Fruit fly (Drosophila melanogaster): ENCODE data around the gene Las.

Las gene

DNA sequence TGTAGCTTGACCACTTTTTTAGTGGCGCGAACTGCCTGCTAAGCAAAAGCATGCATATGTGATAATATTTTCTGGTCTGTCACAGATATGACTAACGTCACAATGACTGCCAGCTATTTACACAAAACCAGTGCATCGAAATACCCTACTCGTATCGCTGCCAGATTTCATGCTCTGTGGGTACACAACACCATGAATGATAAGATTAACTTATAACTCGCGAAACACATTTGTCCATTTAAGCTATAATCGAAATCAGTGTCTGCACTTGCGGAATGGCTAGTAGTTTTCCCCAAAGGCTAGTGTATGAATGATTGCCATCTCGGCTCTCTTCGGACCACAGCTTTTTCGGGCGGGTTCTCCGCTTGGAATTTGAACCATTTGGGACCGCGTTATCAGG lies 46.8 kb downstream of the Las start (continued):
- TF ChIP-seq grn (GFP tag; optimal IDR thresholded peaks at IDR 0.05), result peak; percentile 87
- TF ChIP-seq amos (GFP tag; IDR thresholded peaks at IDR 0.05; ENCODE audit: partially characterized antibody), result no peak
- no peak for TF ChIP-seq CG7963 (GFP tag; IDR thresholded peaks at IDR 0.05; ENCODE audit: partially characterized antibody)
- TF ChIP-seq fd96Cb (tag; optimal IDR thresholded peaks at IDR 0.05), result no peak
- peak; percentile 58; the same call in 1 of the 2 replicates for TF ChIP-seq GATAe (GFP tag; conservative IDR thresholded peaks at IDR 0.05)
- no peak for TF ChIP-seq Atf3 (GFP tag; optimal IDR thresholded peaks at IDR 0.05)
- TF ChIP-seq CrebB (tag; optimal IDR thresholded peaks at IDR 0.05), result peak; percentile 17
- TF ChIP-seq Opbp (GFP tag; IDR thresholded peaks at IDR 0.05; ENCODE audit: partially characterized antibody), result no peak
- TF ChIP-seq chif (GFP tag; optimal IDR thresholded peaks at IDR 0.05), result no peak
- TF ChIP-seq CG12236 (GFP tag; optimal IDR thresholded peaks at IDR 0.05), result no peak
- peak; percentile 24; the same call in 1 of the 3 replicates for TF ChIP-seq ci (GFP tag; IDR thresholded peaks at IDR 0.05)
- TF ChIP-seq da (GFP tag; optimal IDR thresholded peaks at IDR 0.05), result no peak
- peak; percentile 23; the same call in 1 of the 2 replicates for TF ChIP-seq Drgx (GFP tag; IDR thresholded peaks at IDR 0.05)
- peak; percentile 49; the same call in 2 of the 4 replicates for TF ChIP-seq chinmo (GFP tag; IDR thresholded peaks at IDR 0.05; ENCODE audit: partially characterized antibody)
- TF ChIP-seq Dip3 (GFP tag; optimal IDR thresholded peaks at IDR 0.05), result no peak
- no peak for TF ChIP-seq ewg (GFP tag; optimal IDR thresholded peaks at IDR 0.05)
- TF ChIP-seq toy (GFP tag; IDR thresholded peaks at IDR 0.05), result no peak
- TF ChIP-seq CG18764 (GFP tag; optimal IDR thresholded peaks at IDR 0.05), result no peak
- TF ChIP-seq CG16813 (GFP tag; IDR thresholded peaks at IDR 0.05; ENCODE audit: partially characterized antibody), result no peak
- no peak for TF ChIP-seq gsb (GFP tag; IDR thresholded peaks at IDR 0.05)

- TF ChIP-seq sens (GFP tag), result peak; percentile 61
- no peak for TF ChIP-seq esg (GFP tag; conservative IDR thresholded peaks at IDR 0.05)
Observed at dm6 chr3L:20385006-20385405, 47.2 kb downstream of the Las start.

DNA sequence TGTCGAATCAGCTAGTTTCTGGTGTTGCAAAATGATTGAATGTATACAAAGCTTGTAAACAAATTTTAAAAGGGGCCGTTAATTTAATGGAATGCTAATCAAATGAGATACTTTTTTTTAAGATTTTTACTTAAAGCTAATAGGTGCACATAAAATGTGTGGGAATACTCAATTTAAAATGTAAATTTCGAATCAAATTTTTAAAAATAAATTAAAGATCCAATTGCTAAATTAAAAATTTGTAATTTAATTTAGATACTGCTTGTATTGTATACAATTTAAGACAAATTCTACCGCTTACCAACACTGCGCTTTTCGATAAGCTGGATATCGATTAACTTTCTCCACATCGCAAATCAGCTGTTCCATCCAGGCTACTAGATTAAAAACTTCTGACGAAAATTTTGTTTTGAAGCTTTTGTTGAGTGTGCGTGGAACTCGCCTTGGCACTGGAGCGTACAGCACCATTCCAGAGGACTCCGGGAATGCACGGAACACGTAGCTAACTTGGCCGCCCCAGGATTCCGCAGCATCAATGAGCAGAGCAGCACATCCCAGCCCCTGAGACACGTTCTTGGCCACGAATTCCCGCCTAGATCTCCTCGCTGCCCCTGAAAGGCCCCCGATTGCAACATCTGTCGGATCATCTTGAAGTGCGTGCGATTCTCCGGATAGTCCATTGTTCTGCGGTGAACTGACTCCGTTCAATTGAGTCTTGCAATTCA lies 47.9 kb downstream of the Las start, which contains the start of the genes CG5498 and fbl:
Gene CG5498, minus strand, starts transcription at position 24 of the 725 bp plus-strand sequence.
Gene fbl, plus strand, starts transcription at position 344 of the 725 bp plus-strand sequence.
- TF ChIP-seq CG6272 (GFP tag; IDR thresholded peaks at IDR 0.05) (no peak), insv (GFP tag; optimal IDR thresholded peaks at IDR 0.05) (peak in 1 of 2 experiments; percentile 45), dan (GFP tag; IDR thresholded peaks at IDR 0.05) (no peak), ci (GFP tag; IDR thresholded peaks at IDR 0.05) (no peak), Gsc (GFP tag; IDR thresholded peaks at IDR 0.05) (no peak), Dip2 (GFP tag; IDR thresholded peaks at IDR 0.05) (no peak), Sry-δ (GFP tag; optimal IDR thresholded peaks at IDR 0.05) (peak; percentile 40), CG32767 (GFP tag; IDR thresholded peaks at IDR 0.05) (no peak), CG4404 (GFP tag; IDR thresholded peaks at IDR 0.05) (no peak), H15 (GFP tag; IDR thresholded peaks at IDR 0.05) (no peak), Dp (GFP tag; optimal IDR thresholded peaks at IDR 0.05) (peak; percentile 38), mld (GFP tag; IDR thresholded peaks at IDR 0.05; ENCODE audit: partially characterized antibody) (peak; percentile 54; the same call in 1 of the 3 replicates), Bdp1 (GFP tag; optimal IDR thresholded peaks at IDR 0.05) (no peak), HmgZ (tag; optimal IDR thresholded peaks at IDR 0.05) (peak; percentile 71), CG11504 (tag; optimal IDR thresholded peaks at IDR 0.05) (peak; percentile 99), CG14965 (GFP tag; optimal IDR thresholded peaks at IDR 0.05; ENCODE audit: borderline replicate concordance) (no peak), Nf-YB (GFP tag; optimal IDR thresholded peaks at IDR 0.05) (no peak), CTCF (GFP tag; optimal IDR thresholded peaks at IDR 0.05) (no peak), CG8924 (tag; optimal IDR thresholded peaks at IDR 0.05) (peak; percentile 74), NK7.1 (GFP tag; optimal IDR thresholded peaks at IDR 0.05) (no peak), HLH3B (GFP tag; IDR thresholded peaks at IDR 0.05) (no peak), CG3995 (GFP tag; optimal IDR thresholded peaks at IDR 0.05) (peak; percentile 10), salm (tag; optimal IDR thresholded peaks at IDR 0.05) (peak; percentile 51), hb (GFP tag; IDR thresholded peaks at IDR 0.05; ENCODE audit: partially characterized antibody) (no peak), CG11456 (GFP tag; IDR thresholded peaks at IDR 0.05) (no peak), CG43689 (GFP tag; IDR thresholded peaks at IDR 0.05) (no peak), wdn (GFP tag; IDR thresholded peaks at IDR 0.05) (no peak), CG18262 (tag; optimal IDR thresholded peaks at IDR 0.05) (peak; percentile 71)

All from whole organism, embryonic.